Worm (Caenorhabditis elegans) whole organism, young adult: Measurements from ENCODE around the gene mtp-18.
A peak's percentile ranks its signal among the peaks of the same experiment; 100 is the strongest.

ENCODE experiments used
- B0261.1 ChIP-seq: sonication (generic microtip); optimal IDR thresholded peaks from 2 replicates; lab custom pipeline; 2016; ENCODE audit warnings: mild to moderate bottlenecking, missing genetic modification characterization, moderate library complexity, missing compliant biosample characterization
- D2030.7 ChIP-seq: fragments of 200-800 bp; sonication (Bioruptor generic); IDR thresholded peaks from 2 replicates; pipeline ENCODE4 v1.3.6; 2022; ENCODE audit warnings: missing genetic modification reagents, missing genetic modification characterization, missing compliant biosample characterization
- F37B4.10 ChIP-seq: fragments of 200-800 bp; sonication (Bioruptor generic); IDR thresholded peaks from 2 replicates; pipeline ENCODE4 v1.3.6; 2022; ENCODE audit warnings: missing genetic modification characterization, missing compliant biosample characterization
- F52B5.7 ChIP-seq: sonication (generic microtip); optimal IDR thresholded peaks from 2 replicates; lab custom pipeline; 2016; ENCODE audit warnings: mild to moderate bottlenecking, missing genetic modification characterization, missing compliant biosample characterization
- F57C9.4 ChIP-seq: sonication (generic microtip); optimal IDR thresholded peaks from 2 replicates; lab custom pipeline; 2017; ENCODE audit warnings: mild to moderate bottlenecking, missing genetic modification characterization, missing compliant biosample characterization
- K12H6.12 ChIP-seq: fragments of 200-800 bp; sonication (Bioruptor generic); optimal IDR thresholded peaks from 2 replicates; lab custom pipeline; 2018; ENCODE audit warnings: mild to moderate bottlenecking, missing genetic modification characterization, missing compliant biosample characterization
- T07F8.4 ChIP-seq: sonication (generic microtip); optimal IDR thresholded peaks from 2 replicates; lab custom pipeline; 2016; ENCODE audit warnings: mild to moderate bottlenecking, missing genetic modification characterization, moderate library complexity, missing compliant biosample characterization
- T26A5.8 ChIP-seq: sonication (generic microtip); optimal IDR thresholded peaks from 2 replicates; lab custom pipeline; 2016; ENCODE audit warnings: missing genetic modification characterization, missing compliant biosample characterization
- Y53F4B.3 ChIP-seq: fragments of 200-800 bp; sonication (Bioruptor generic); IDR thresholded peaks from 2 replicates; pipeline ENCODE4 v1.3.6; 2022; ENCODE audit warnings: missing genetic modification reagents, missing genetic modification characterization, missing compliant biosample characterization
- Y53G8AR.9 ChIP-seq: fragments of 200-800 bp; sonication (Bioruptor generic); conservative IDR thresholded peaks from 2 replicates; pipeline ENCODE4 v1.3.6; 2022; ENCODE audit warnings: missing genetic modification reagents, missing genetic modification characterization, missing compliant biosample characterization
- ZK185.1 ChIP-seq: sonication (generic microtip); optimal IDR thresholded peaks from 2 replicates; lab custom pipeline; 2016; ENCODE audit warnings: mild to moderate bottlenecking, missing genetic modification characterization, missing compliant biosample characterization; ENCODE audit not compliant: poor library complexity, severe bottlenecking
- akir-1 ChIP-seq: fragments of 200-800 bp; sonication (Bioruptor generic); optimal IDR thresholded peaks from 2 replicates; lab custom pipeline; 2018; ENCODE audit warnings: mild to moderate bottlenecking, missing genetic modification characterization, moderate library complexity, missing compliant biosample characterization
- ccch-3 ChIP-seq: fragments of 200-800 bp; sonication (Bioruptor generic); optimal IDR thresholded peaks from 2 replicates; lab custom pipeline; 2018; ENCODE audit warnings: mild to moderate bottlenecking, missing genetic modification characterization, missing compliant biosample characterization
- cebp-2 ChIP-seq: fragments of 200-800 bp; sonication (Bioruptor generic); IDR thresholded peaks from 2 replicates; pipeline ENCODE4 v1.3.6; 2022; ENCODE audit warnings: missing genetic modification characterization, missing compliant biosample characterization
- ceh-27 ChIP-seq: fragments of 200-800 bp; sonication (Bioruptor generic); optimal IDR thresholded peaks from 2 replicates; lab custom pipeline; 2018; ENCODE audit warnings: mild to moderate bottlenecking, missing genetic modification characterization, moderate library complexity, missing compliant biosample characterization
- ceh-40 ChIP-seq: fragments of 200-800 bp; sonication (Bioruptor generic); IDR thresholded peaks from 2 replicates; pipeline ENCODE4 v1.3.6; 2022; ENCODE audit warnings: missing genetic modification characterization, missing compliant biosample characterization
- ceh-58 ChIP-seq: fragments of 200-800 bp; sonication (Bioruptor generic); IDR thresholded peaks from 2 replicates; pipeline ENCODE4 v1.3.6; 2022; ENCODE audit warnings: missing genetic modification characterization, missing compliant biosample characterization
- ceh-79 ChIP-seq: sonication (generic microtip); optimal IDR thresholded peaks from 2 replicates; lab custom pipeline; 2017; ENCODE audit warnings: mild to moderate bottlenecking, missing genetic modification characterization, missing compliant biosample characterization
- chd-7 ChIP-seq: sonication (generic microtip); optimal IDR thresholded peaks from 2 replicates; lab custom pipeline; 2016; ENCODE audit warnings: mild to moderate bottlenecking, missing genetic modification characterization, moderate library complexity, missing compliant biosample characterization
- die-1 ChIP-seq: sonication (generic microtip); optimal IDR thresholded peaks from 2 replicates; lab custom pipeline; 2016; ENCODE audit warnings: missing genotype, mild to moderate bottlenecking, missing genetic modification characterization, missing compliant biosample characterization
- egl-44 ChIP-seq: fragments of 200-800 bp; sonication (Bioruptor generic); IDR thresholded peaks from 2 replicates; pipeline ENCODE4 v1.3.6; 2022; ENCODE audit warnings: missing genetic modification reagents, missing genetic modification characterization, missing compliant biosample characterization
- ekl-4 ChIP-seq: fragments of 200-800 bp; sonication (Bioruptor generic); IDR thresholded peaks from 2 replicates; pipeline ENCODE4 v1.3.6; 2022; ENCODE audit warnings: missing genetic modification reagents, missing genetic modification characterization, missing compliant biosample characterization
- him-1 ChIP-seq: sonication (generic microtip); optimal IDR thresholded peaks from 2 replicates; lab custom pipeline; 2016; ENCODE audit warnings: missing genotype, missing genetic modification reagents, missing genetic modification characterization, missing compliant biosample characterization
- hmg-1.2 ChIP-seq: fragments of 200-800 bp; sonication (Bioruptor generic); IDR thresholded peaks from 2 replicates; pipeline ENCODE4 v1.3.6; 2022; ENCODE audit warnings: missing genetic modification reagents, missing genetic modification characterization, missing compliant biosample characterization
- hmg-20 ChIP-seq: fragments of 200-800 bp; sonication (Bioruptor generic); IDR thresholded peaks from 2 replicates; pipeline ENCODE4 v1.3.6; 2022; ENCODE audit warnings: missing genetic modification reagents, missing genetic modification characterization, missing compliant biosample characterization
- hrde-1 ChIP-seq: sonication (generic microtip); optimal IDR thresholded peaks from 2 replicates; lab custom pipeline; 2016; ENCODE audit warnings: missing genetic modification characterization, mild to moderate bottlenecking, missing compliant biosample characterization, moderate library complexity, missing genotype, missing genetic modification reagents, borderline replicate concordance
- lag-1 ChIP-seq: fragments of 200-800 bp; sonication (Bioruptor generic); IDR thresholded peaks from 2 replicates; pipeline ENCODE4 v1.3.6; 2022; ENCODE audit warnings: missing genetic modification reagents, missing genetic modification characterization, missing compliant biosample characterization
- let-526 ChIP-seq: fragments of 200-800 bp; sonication (Bioruptor generic); IDR thresholded peaks from 2 replicates; pipeline ENCODE4 v1.3.6; 2022; ENCODE audit warnings: missing genetic modification reagents, missing genetic modification characterization, missing compliant biosample characterization
- lin-35 ChIP-seq, 3 experiments: fragments of 150-350 bp in 2 of 3; sonication (generic microtip) in 1 of 3; optimal IDR thresholded peaks; 2 replicates each; lab custom pipeline; 2014 to 2018; ENCODE audit warnings: missing biosample characterization in 3 of 3, missing genetic modification characterization in 3 of 3, missing genetic modification reagents in 3 of 3
- lin-40 ChIP-seq: sonication (generic microtip); optimal IDR thresholded peaks from 2 replicates; lab custom pipeline; 2016; ENCODE audit warnings: missing genetic modification characterization, mild to moderate bottlenecking, missing compliant biosample characterization, missing genotype, missing genetic modification reagents
- lsl-1 ChIP-seq: fragments of 200-800 bp; sonication (Bioruptor generic); optimal IDR thresholded peaks from 2 replicates; lab custom pipeline; 2018; ENCODE audit warnings: mild to moderate bottlenecking, missing genetic modification characterization, moderate library complexity, missing compliant biosample characterization
- lsy-27 ChIP-seq: sonication (generic microtip); optimal IDR thresholded peaks from 2 replicates; lab custom pipeline; 2017; ENCODE audit warnings: missing genetic modification characterization, mild to moderate bottlenecking, missing compliant biosample characterization, antibody characterized with exemption, missing genotype, borderline replicate concordance; ENCODE audit not compliant: insufficient read depth
- madf-10 ChIP-seq: sonication (generic microtip); optimal IDR thresholded peaks from 2 replicates; lab custom pipeline; 2016; ENCODE audit warnings: mild to moderate bottlenecking, missing genetic modification characterization, missing compliant biosample characterization
- madf-3 ChIP-seq: fragments of 200-800 bp; sonication (Bioruptor generic); IDR thresholded peaks from 2 replicates; pipeline ENCODE4 v1.3.6; 2022; ENCODE audit warnings: missing genetic modification reagents, missing genetic modification characterization, missing compliant biosample characterization
- madf-8 ChIP-seq: fragments of 200-800 bp; sonication (Bioruptor generic); conservative IDR thresholded peaks from 2 replicates; pipeline ENCODE4 v1.3.6; 2022; ENCODE audit warnings: missing genetic modification reagents, missing genetic modification characterization, missing compliant biosample characterization
- mes-4 ChIP-seq: sonication (generic microtip); optimal IDR thresholded peaks from 2 replicates; lab custom pipeline; 2016; ENCODE audit warnings: missing genotype, missing genetic modification characterization, missing compliant biosample characterization
- nhr-27 ChIP-seq: fragments of 200-800 bp; sonication (Bioruptor generic); optimal IDR thresholded peaks from 2 replicates; lab custom pipeline; 2018; ENCODE audit warnings: mild to moderate bottlenecking, missing genetic modification characterization, moderate library complexity, missing compliant biosample characterization
- nhr-90 ChIP-seq: sonication (generic microtip); optimal IDR thresholded peaks from 2 replicates; lab custom pipeline; 2016; ENCODE audit warnings: missing genotype, mild to moderate bottlenecking, missing genetic modification characterization, missing compliant biosample characterization
- pha-4 ChIP-seq: fragments of 150-350 bp; sonication (generic microtip); optimal IDR thresholded peaks from 2 replicates; lab custom pipeline; 2014; ENCODE audit warnings: missing biosample characterization, missing genetic modification reagents, missing genetic modification characterization
- repo-1 ChIP-seq: sonication (generic microtip); optimal IDR thresholded peaks from 2 replicates; lab custom pipeline; 2017; ENCODE audit warnings: mild to moderate bottlenecking, missing genetic modification characterization, missing compliant biosample characterization
- snpc-4 ChIP-seq, 5 experiments: fragments of 150-350 bp in 1 of 5; sonication (generic microtip) in 4 of 5; optimal IDR thresholded peaks; 2 replicates each; lab custom pipeline; 2014 to 2018; ENCODE audit warnings: missing genetic modification characterization in 5 of 5, missing biosample characterization in 3 of 5, antibody characterized with exemption in 2 of 5, mild to moderate bottlenecking in 2 of 5, missing compliant biosample characterization in 2 of 5, missing genotype in 2 of 5, moderate library complexity in 2 of 5, missing genetic modification reagents in 1 of 5
- tbp1 ChIP-seq: fragments of 200-800 bp; sonication (Bioruptor generic); optimal IDR thresholded peaks from 2 replicates; lab custom pipeline; 2018; ENCODE audit warnings: mild to moderate bottlenecking, missing genetic modification characterization, missing compliant biosample characterization
- tlf-1 ChIP-seq: fragments of 200-800 bp; sonication (Bioruptor generic); optimal IDR thresholded peaks from 2 replicates; lab custom pipeline; 2018; ENCODE audit warnings: mild to moderate bottlenecking, missing genetic modification characterization, missing compliant biosample characterization
- unc-130 ChIP-seq: sonication (generic microtip); optimal IDR thresholded peaks from 2 replicates; lab custom pipeline; 2016; ENCODE audit warnings: missing genetic modification reagents, missing genetic modification characterization, missing compliant biosample characterization
- zim-3 ChIP-seq: sonication (generic microtip); optimal IDR thresholded peaks from 2 replicates; lab custom pipeline; 2017; ENCODE audit warnings: mild to moderate bottlenecking, missing genetic modification characterization, moderate library complexity, missing compliant biosample characterization
- ztf-25 ChIP-seq: fragments of 200-800 bp; sonication (Bioruptor generic); IDR thresholded peaks from 2 replicates; pipeline ENCODE4 v1.3.6; 2022; ENCODE audit warnings: missing genetic modification reagents, missing genetic modification characterization, missing compliant biosample characterization
- ztf-26 ChIP-seq: sonication (generic microtip); optimal IDR thresholded peaks from 2 replicates; lab custom pipeline; 2017; ENCODE audit warnings: missing genetic modification characterization, missing compliant biosample characterization
- ztf-28 ChIP-seq: fragments of 200-800 bp; sonication (Bioruptor generic); IDR thresholded peaks from 2 replicates; pipeline ENCODE4 v1.3.6; 2022; ENCODE audit warnings: missing genetic modification reagents, missing genetic modification characterization, missing compliant biosample characterization

mtp-18 gene

ce11 chrX:6219892-6220291, 13.7 kb upstream of the mtp-18 start:
- TF ChIP-seq die-1, result peak; percentile 78
- peak; percentile 13 for TF ChIP-seq K12H6.12
- TF ChIP-seq B0261.1 (tag; lab: Kevin White, UChicago), result peak; percentile 85
- peak; percentile 85 for TF ChIP-seq nhr-90
- no peak for TF ChIP-seq F57C9.4 (tag; lab: Kevin White, UChicago)
- TF ChIP-seq nhr-27 (tag; lab: Kevin White, UChicago), result no peak
- peak; percentile 93 for TF ChIP-seq tbp1
- peak; percentile 62 for TF ChIP-seq ceh-27 (GFP tag; lab: Kevin White, UChicago)
- peak; percentile 61; the same call in 1 of the 2 replicates for TF ChIP-seq Y53G8AR.9 (GFP tag; lab: Robert Waterston, UW)
- peak; percentile 63 for TF ChIP-seq lin-40
- TF ChIP-seq hmg-20 (GFP tag; lab: Robert Waterston, UW), result peak; percentile 32; the same call in 1 of the 2 replicates
- no peak for TF ChIP-seq akir-1 (GFP tag; lab: Kevin White, UChicago)
- no peak for TF ChIP-seq pha-4 (tag; lab: Kevin White, UChicago)
- no peak for TF ChIP-seq ceh-58 (GFP tag; lab: Robert Waterston, UW)
- peak; percentile 57 for TF ChIP-seq lsy-27 (tag; lab: Kevin White, UChicago)
- TF ChIP-seq ztf-26, result peak; percentile 55
- TF ChIP-seq tlf-1 (GFP tag; lab: Kevin White, UChicago), result peak; percentile 32
- TF ChIP-seq F52B5.7, result peak; percentile 58
- no peak for TF ChIP-seq T26A5.8 (tag; lab: Kevin White, UChicago)
- 0 out of 2 replicates have a peak, but pooled peaks have one; percentile 22 for TF ChIP-seq let-526 (GFP tag; lab: Robert Waterston, UW)
- no peak for TF ChIP-seq Y53F4B.3 (GFP tag; lab: Robert Waterston, UW)
- peak; percentile 60 for TF ChIP-seq ZK185.1
- no peak for TF ChIP-seq egl-44 (GFP tag; lab: Robert Waterston, UW)
- TF ChIP-seq snpc-4 (GFP tag; optimal IDR thresholded peaks at IDR 0.05; lab: Kevin White, UChicago), result peak; percentile 62
- TF ChIP-seq snpc-4 (tag; optimal IDR thresholded peaks at IDR 0.05; lab: Kevin White, UChicago), result no peak
- no peak for TF ChIP-seq madf-8 (GFP tag; lab: Robert Waterston, UW)
- TF ChIP-seq ztf-25 (GFP tag; lab: Robert Waterston, UW), result peak; percentile 69; the same call in 1 of the 2 replicates
- TF ChIP-seq T07F8.4 (tag; lab: Kevin White, UChicago), result peak; percentile 26
- TF ChIP-seq ekl-4 (GFP tag; lab: Robert Waterston, UW), result 0 out of 2 replicates have a peak, but pooled peaks have one; percentile 13
- TF ChIP-seq him-1 (tag; lab: Kevin White, UChicago), result peak; percentile 88
- TF ChIP-seq zim-3 (tag; lab: Kevin White, UChicago), result peak; percentile 66
- peak; percentile 20 for TF ChIP-seq ceh-79 (tag; lab: Kevin White, UChicago)
- peak; percentile 35; the same call in 1 of the 2 replicates for TF ChIP-seq D2030.7 (GFP tag; lab: Robert Waterston, UW)
- TF ChIP-seq madf-10, result peak; percentile 57
- TF ChIP-seq repo-1 (tag; lab: Kevin White, UChicago), result peak; percentile 9
- TF ChIP-seq madf-3, result 0 out of 2 replicates have a peak, but pooled peaks have one; percentile 23
- peak; percentile 63 for TF ChIP-seq chd-7 (tag; lab: Kevin White, UChicago)
- TF ChIP-seq lsl-1 (GFP tag; lab: Kevin White, UChicago), result no peak
- TF ChIP-seq hmg-1.2, result peak; percentile 66
- TF ChIP-seq mes-4 (tag; lab: Kevin White, UChicago), result peak; percentile 51
- TF ChIP-seq lag-1 (GFP tag; lab: Robert Waterston, UW), result no peak
- no peak for TF ChIP-seq cebp-2 (GFP tag; lab: Robert Waterston, UW)
- 0 out of 2 replicates have a peak, but pooled peaks have one; percentile 18 for TF ChIP-seq ceh-40 (GFP tag; lab: Robert Waterston, UW)
- TF ChIP-seq ztf-28 (GFP tag; lab: Robert Waterston, UW), result peak; percentile 85; the same call in 1 of the 2 replicates
- no peak for TF ChIP-seq F37B4.10 (GFP tag; lab: Robert Waterston, UW)
- TF ChIP-seq hrde-1, result peak; percentile 5
- TF ChIP-seq lin-35 (GFP tag; optimal IDR thresholded peaks at IDR 0.05; lab: Kevin White, UChicago), result no peak
- TF ChIP-seq unc-130, result peak; percentile 15
- TF ChIP-seq ccch-3, result no peak
